Fruit fly (Drosophila melanogaster): Measurements from ENCODE around the gene Cyp6d5.

DNA sequence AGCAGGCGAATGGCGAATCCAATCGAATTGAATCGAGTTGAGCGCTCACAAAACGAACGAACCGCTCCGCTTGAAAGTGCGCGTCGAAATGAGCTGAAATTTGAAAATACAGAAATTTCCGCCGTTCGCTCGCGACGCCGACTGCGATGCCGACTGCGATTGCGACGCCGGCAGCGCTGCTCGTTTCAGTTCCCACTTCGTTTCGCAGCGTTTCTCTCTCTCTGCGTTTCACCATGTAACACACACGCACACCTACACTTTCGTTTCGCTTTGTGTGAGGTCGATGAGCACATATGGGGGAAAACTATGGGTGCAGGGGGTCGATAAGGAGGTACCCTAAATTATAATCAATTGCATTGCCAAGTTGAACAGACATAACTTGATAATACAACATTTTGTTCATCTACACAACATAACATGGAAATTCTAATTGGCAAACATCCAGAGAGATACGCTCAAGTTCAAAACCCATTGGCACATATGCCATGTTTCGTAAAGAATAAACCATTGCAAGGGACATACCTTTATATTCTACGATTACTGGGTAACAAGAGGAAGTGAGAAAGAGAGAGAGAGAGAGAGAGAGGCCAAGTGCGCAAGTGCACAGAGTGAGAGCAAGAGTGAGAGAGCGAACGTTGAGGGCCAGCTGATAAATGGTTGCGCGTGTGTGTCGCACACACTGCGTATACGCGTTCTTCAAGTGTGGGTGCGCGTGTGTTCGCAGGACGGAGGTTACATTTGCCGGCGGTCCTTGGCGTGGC is 45.6 kb upstream of the Cyp6d5 start:
- TF ChIP-seq usp (GFP tag; optimal IDR thresholded peaks at IDR 0.05) (no peak), psq (optimal IDR thresholded peaks at IDR 0.05) (no peak), pan (optimal IDR thresholded peaks at IDR 0.05) (peak; percentile 97), Dll (optimal IDR thresholded peaks at IDR 0.05) (peak; percentile 89), CG8478 (optimal IDR thresholded peaks at IDR 0.05) (no peak)
